Fruit fly (Drosophila melanogaster) whole organism, embryonic: ENCODE results near the gene CG15414.

Experiments
- Aef1 ChIP-seq: fragments of 200-800 bp; sonication (Bioruptor generic); IDR thresholded peaks from 3 replicates; pipeline ENCODE4 v1.3.6; 2022; ENCODE audit warnings: missing biosample characterization, missing genetic modification characterization
- Bdp1 ChIP-seq: fragments of 200-800 bp; sonication (Bioruptor generic); optimal IDR thresholded peaks from 3 replicates; lab custom pipeline; 2016; ENCODE audit warnings: missing biosample characterization, missing genetic modification characterization
- CG10431 ChIP-seq: fragments of 200-800 bp; sonication (Bioruptor generic); optimal IDR thresholded peaks from 3 replicates; lab custom pipeline; 2018; ENCODE audit warnings: missing biosample characterization, mild to moderate bottlenecking, missing genetic modification characterization
- CG11456 ChIP-seq: fragments of 200-800 bp; sonication (Bioruptor generic); IDR thresholded peaks from 3 replicates; pipeline ENCODE4 v1.3.6; 2022; ENCODE audit warnings: missing biosample characterization, missing genetic modification characterization
- CG12071 ChIP-seq: fragments of 200-800 bp; sonication (Bioruptor generic); optimal IDR thresholded peaks from 3 replicates; lab custom pipeline; 2018; ENCODE audit warnings: missing biosample characterization, mild to moderate bottlenecking, missing genetic modification characterization
- CG12391 ChIP-seq: fragments of 200-800 bp; sonication (Bioruptor generic); optimal IDR thresholded peaks from 3 replicates; lab custom pipeline; 2018; ENCODE audit warnings: missing biosample characterization, mild to moderate bottlenecking, missing genetic modification characterization, moderate library complexity
- CG15269 ChIP-seq: fragments of 200-800 bp; sonication (Bioruptor generic); optimal IDR thresholded peaks from 2 replicates; lab custom pipeline; 2018; ENCODE audit warnings: missing biosample characterization, mild to moderate bottlenecking, missing genetic modification characterization, moderate library complexity
- CG16815 ChIP-seq: fragments of 200-800 bp; sonication (Bioruptor generic); optimal IDR thresholded peaks from 3 replicates; lab custom pipeline; 2017; ENCODE audit warnings: missing biosample characterization, mild to moderate bottlenecking, missing genetic modification characterization
- CG16863 ChIP-seq: fragments of 200-800 bp; sonication (Bioruptor generic); optimal IDR thresholded peaks from 3 replicates; lab custom pipeline; 2016; ENCODE audit warnings: missing biosample characterization, missing genetic modification characterization
- CG17361 ChIP-seq: fragments of 200-800 bp; sonication (Bioruptor generic); IDR thresholded peaks from 3 replicates; pipeline ENCODE4 v1.3.6; 2022; ENCODE audit warnings: missing biosample characterization, missing genetic modification characterization
- CG17829 ChIP-seq: fragments of 200-800 bp; optimal IDR thresholded peaks from 2 replicates; lab custom pipeline; 2019; ENCODE audit warnings: missing biosample characterization, mild to moderate bottlenecking, missing genetic modification characterization, moderate library complexity
- CG30431 ChIP-seq: fragments of 200-800 bp; sonication (Bioruptor generic); optimal IDR thresholded peaks from 2 replicates; lab custom pipeline; 2017; ENCODE audit warnings: missing biosample characterization, missing genetic modification characterization
- CG33213 ChIP-seq: fragments of 200-800 bp; sonication (Bioruptor generic); optimal IDR thresholded peaks from 3 replicates; lab custom pipeline; 2016; ENCODE audit warnings: missing biosample characterization, missing genetic modification characterization
- CG34224 ChIP-seq: fragments of 200-800 bp; sonication (Bioruptor generic); IDR thresholded peaks from 3 replicates; pipeline ENCODE4 v1.3.6; 2022; ENCODE audit warnings: missing biosample characterization, missing genetic modification characterization; ENCODE audit not compliant: partially characterized antibody
- CG3726 ChIP-seq: fragments of 200-800 bp; sonication (Bioruptor generic); IDR thresholded peaks from 3 replicates; pipeline ENCODE4, ENCODE4 v1.3.6; 2022; ENCODE audit warnings: missing biosample characterization, missing genetic modification characterization
- CG3847 ChIP-seq: fragments of 200-800 bp; sonication (Bioruptor generic); IDR thresholded peaks from 2 replicates; pipeline ENCODE4 v1.3.6; 2022; ENCODE audit warnings: missing biosample characterization, missing genetic modification characterization
- CG4360 ChIP-seq: fragments of 200-800 bp; sonication (Bioruptor generic); IDR thresholded peaks from 2 replicates; pipeline ENCODE4 v1.3.6; 2022; ENCODE audit warnings: missing biosample characterization, missing genetic modification characterization
- CG5245 ChIP-seq: fragments of 200-800 bp; sonication (Bioruptor generic); optimal IDR thresholded peaks from 3 replicates; lab custom pipeline; 2016; ENCODE audit warnings: missing biosample characterization, missing genetic modification characterization
- CG6272 ChIP-seq: fragments of 200-800 bp; sonication (Bioruptor generic); IDR thresholded peaks from 2 replicates; pipeline ENCODE4 v1.3.6; 2022; ENCODE audit warnings: missing biosample characterization, missing genetic modification characterization
- CG7271 ChIP-seq: fragments of 200-800 bp; sonication (Bioruptor generic); optimal IDR thresholded peaks from 2 replicates; lab custom pipeline; 2018; ENCODE audit warnings: missing biosample characterization, mild to moderate bottlenecking, missing genetic modification characterization, moderate library complexity
- CG8388 ChIP-seq: fragments of 200-800 bp; sonication (Bioruptor generic); optimal IDR thresholded peaks from 2 replicates; lab custom pipeline; 2019; ENCODE audit warnings: missing biosample characterization, mild to moderate bottlenecking, missing genetic modification characterization, moderate library complexity
- CG8478 ChIP-seq: fragments of >200 bp; optimal IDR thresholded peaks from 2 replicates; lab custom pipeline; 2018
- CG9727 ChIP-seq: fragments of 200-800 bp; sonication (Bioruptor generic); optimal IDR thresholded peaks from 3 replicates; lab custom pipeline; 2017; ENCODE audit warnings: missing biosample characterization, mild to moderate bottlenecking, missing genetic modification characterization
- Dbx ChIP-seq: fragments of 200-800 bp; sonication (Bioruptor generic); IDR thresholded peaks from 3 replicates; pipeline ENCODE4 v1.3.6; 2022; ENCODE audit warnings: missing biosample characterization, missing genetic modification characterization
- Dip3 ChIP-seq: fragments of 200-800 bp; sonication (Bioruptor generic); optimal IDR thresholded peaks from 3 replicates; lab custom pipeline; 2016; ENCODE audit warnings: missing biosample characterization, missing genetic modification characterization
- GATAe ChIP-seq: fragments of 200-800 bp; sonication (Bioruptor generic); conservative IDR thresholded peaks from 2 replicates; pipeline ENCODE4 v1.3.6; 2022; ENCODE audit warnings: missing biosample characterization, missing genetic modification characterization
- H15 ChIP-seq: fragments of 200-800 bp; sonication (Bioruptor generic); IDR thresholded peaks from 3 replicates; pipeline ENCODE4 v1.3.6; 2022; ENCODE audit warnings: missing biosample characterization, missing genetic modification characterization
- Hey ChIP-seq: fragments of 200-800 bp; sonication (Bioruptor generic); optimal IDR thresholded peaks from 3 replicates; lab custom pipeline; 2018; ENCODE audit warnings: missing biosample characterization, mild to moderate bottlenecking, missing genetic modification characterization
- Jarid2 ChIP-seq: fragments of 200-800 bp; sonication (Bioruptor generic); optimal IDR thresholded peaks from 3 replicates; lab custom pipeline; 2017; ENCODE audit warnings: mild to moderate bottlenecking, missing biosample characterization, missing genetic modification reagents, missing genetic modification characterization
- NC2α ChIP-seq: fragments of 200-800 bp; sonication (Bioruptor generic); optimal IDR thresholded peaks from 2 replicates; lab custom pipeline; 2016; ENCODE audit warnings: missing biosample characterization, missing genetic modification characterization
- Nf-YA ChIP-seq: fragments of 200-800 bp; sonication (Bioruptor generic); IDR thresholded peaks from 2 replicates; pipeline ENCODE4 v1.3.6; 2022; ENCODE audit warnings: missing biosample characterization, missing genetic modification characterization
- Trl ChIP-seq, 3 experiments: fragments of >200 bp in 2 of 3; fragments of 200-800 bp in 1 of 3; sonication (Bioruptor generic) in 1 of 3; optimal IDR thresholded peaks; 2 replicates in 1 of 3; 3 replicates in 2 of 3; lab custom pipeline; 2016 to 2017; ENCODE audit warnings: missing biosample characterization in 1 of 3, missing genetic modification characterization in 1 of 3
- Usf ChIP-seq: fragments of 200-800 bp; sonication (Bioruptor generic); optimal IDR thresholded peaks from 2 replicates; lab custom pipeline; 2017; ENCODE audit warnings: missing genotype, missing biosample characterization, missing genetic modification characterization
- YL-1 ChIP-seq: fragments of 200-800 bp; sonication (Bioruptor generic); optimal IDR thresholded peaks from 3 replicates; lab custom pipeline; 2017; ENCODE audit warnings: missing biosample characterization, mild to moderate bottlenecking, missing genetic modification characterization
- ase ChIP-seq: fragments of 200-800 bp; sonication (Bioruptor generic); IDR thresholded peaks from 3 replicates; pipeline ENCODE4 v1.3.6; 2022; ENCODE audit warnings: missing biosample characterization, missing genetic modification characterization
- ci ChIP-seq: fragments of 200-800 bp; sonication (Bioruptor generic); IDR thresholded peaks from 3 replicates; pipeline ENCODE4 v1.3.6; 2022; ENCODE audit warnings: missing biosample characterization, missing genetic modification characterization
- dysf ChIP-seq: fragments of 200-800 bp; sonication (Bioruptor generic); IDR thresholded peaks from 3 replicates; pipeline ENCODE4 v1.3.6; 2022; ENCODE audit warnings: missing biosample characterization, missing genetic modification characterization
- grau ChIP-seq: fragments of 200-800 bp; optimal IDR thresholded peaks from 3 replicates; lab custom pipeline; 2019; ENCODE audit warnings: missing biosample characterization, mild to moderate bottlenecking, missing genetic modification characterization, moderate library complexity
- mirr ChIP-seq: fragments of 200-800 bp; sonication (Bioruptor generic); optimal IDR thresholded peaks from 3 replicates; lab custom pipeline; 2018; ENCODE audit warnings: missing biosample characterization, mild to moderate bottlenecking, missing genetic modification characterization
- odd ChIP-seq: fragments of 200-800 bp; sonication (Bioruptor generic); optimal IDR thresholded peaks from 2 replicates; lab custom pipeline; 2017; ENCODE audit warnings: missing biosample characterization, mild to moderate bottlenecking, missing genetic modification characterization
- pum ChIP-seq: fragments of 200-800 bp; sonication (Bioruptor generic); optimal IDR thresholded peaks from 2 replicates; lab custom pipeline; 2016; ENCODE audit warnings: missing biosample characterization, missing genetic modification characterization
- ranshi ChIP-seq: fragments of 200-800 bp; sonication (Bioruptor generic); IDR thresholded peaks from 2 replicates; pipeline ENCODE4 v1.3.6; 2022; ENCODE audit warnings: missing biosample characterization, missing genetic modification characterization
- repo ChIP-seq: fragments of 200-800 bp; sonication (Bioruptor generic); optimal IDR thresholded peaks from 2 replicates; lab custom pipeline; 2016; ENCODE audit warnings: missing biosample characterization, missing genetic modification characterization
- sens-2 ChIP-seq: fragments of 200-800 bp; sonication (Bioruptor generic); IDR thresholded peaks from 2 replicates; pipeline ENCODE4 v1.3.6; 2022; ENCODE audit warnings: missing biosample characterization, missing genetic modification characterization
- sim ChIP-seq: fragments of 200-800 bp; sonication (Bioruptor generic); IDR thresholded peaks from 2 replicates; pipeline ENCODE4 v1.3.6; 2022; ENCODE audit warnings: missing biosample characterization, missing genetic modification characterization
- sisA ChIP-seq: fragments of 200-800 bp; sonication (Bioruptor generic); IDR thresholded peaks from 2 replicates; pipeline ENCODE4 v1.3.6; 2022; ENCODE audit warnings: missing biosample characterization, missing genetic modification characterization
- slbo ChIP-seq: fragments of 200-800 bp; sonication (Bioruptor generic); IDR thresholded peaks from 2 replicates; pipeline ENCODE4 v1.3.6; 2022; ENCODE audit warnings: missing biosample characterization, missing genetic modification characterization
- so ChIP-seq: fragments of 200-800 bp; sonication (Bioruptor generic); IDR thresholded peaks from 3 replicates; pipeline ENCODE4 v1.3.6; 2022; ENCODE audit warnings: missing biosample characterization, missing genetic modification characterization
- tll ChIP-seq, 2 experiments: fragments of 200-800 bp in 1 of 2; fragments of >200 bp in 1 of 2; sonication (Bioruptor generic) in 1 of 2; optimal IDR thresholded peaks; 2 replicates each; lab custom pipeline; 2017 to 2019; ENCODE audit warnings: missing biosample characterization in 2 of 2, missing genetic modification characterization in 2 of 2, mild to moderate bottlenecking in 1 of 2, moderate library complexity in 1 of 2
- toy ChIP-seq: fragments of 200-800 bp; sonication (Bioruptor generic); IDR thresholded peaks from 2 replicates; pipeline ENCODE4 v1.3.6; 2022; ENCODE audit warnings: missing biosample characterization, missing genetic modification characterization
- tx ChIP-seq: fragments of 200-800 bp; sonication (Bioruptor generic); optimal IDR thresholded peaks from 2 replicates; lab custom pipeline; 2016; ENCODE audit warnings: missing biosample characterization, missing genetic modification characterization
- wor ChIP-seq: fragments of 200-800 bp; sonication (Bioruptor generic); IDR thresholded peaks from 2 replicates; pipeline ENCODE4 v1.3.6; 2022; ENCODE audit warnings: missing biosample characterization, missing genetic modification characterization

The CG15414 gene

dm6 chr2L:3435086-3435485 is 55.8 kb downstream of the CG15414 start (continued):
- no peak for TF ChIP-seq CG7271
- peak; percentile 32 for TF ChIP-seq CG9727 (GFP tag; lab: Kevin White, UChicago)
- TF ChIP-seq CG16863: no peak
- TF ChIP-seq Bdp1 (GFP tag; lab: Kevin White, UChicago): no peak
- no peak for TF ChIP-seq toy (GFP tag; lab: Robert Waterston, UW)
- no peak for TF ChIP-seq NC2α (GFP tag; lab: Kevin White, UChicago)
- TF ChIP-seq CG8478 (lab: Kevin White, UChicago): no peak
- peak; percentile 35; the same call in 1 of the 2 replicates for TF ChIP-seq CG6272 (GFP tag; lab: Robert Waterston, UW)
- no peak for TF ChIP-seq sim (GFP tag; lab: Robert Waterston, UW)
- peak; percentile 72 for TF ChIP-seq H15
- no peak for TF ChIP-seq GATAe (GFP tag; lab: Robert Waterston, UW)
- no peak for TF ChIP-seq Usf
- TF ChIP-seq ci: peak; percentile 75; the same call in 2 of the 3 replicates
- no peak for TF ChIP-seq odd (GFP tag; lab: Kevin White, UChicago)
- no peak for TF ChIP-seq Trl (optimal IDR thresholded peaks at IDR 0.05; lab: Kevin White, UChicago)
- no peak for TF ChIP-seq Trl (GFP tag; optimal IDR thresholded peaks at IDR 0.05; lab: Kevin White, UChicago)
- no peak for TF ChIP-seq CG12391
- no peak for TF ChIP-seq so
- 0 out of 2 replicates have a peak, but pooled peaks have one; percentile 25 for TF ChIP-seq CG4360
- TF ChIP-seq CG3847 (GFP tag; lab: Robert Waterston, UW): no peak; the same call in 1 of the 2 replicates
- peak; percentile 38 for TF ChIP-seq CG17829
- TF ChIP-seq Hey: no peak
- peak; percentile 54 for TF ChIP-seq Nf-YA (GFP tag; lab: Robert Waterston, UW)
- no peak for TF ChIP-seq YL-1 (GFP tag; lab: Kevin White, UChicago)
- TF ChIP-seq repo (GFP tag; lab: Kevin White, UChicago): no peak
- TF ChIP-seq Dbx (GFP tag; lab: Robert Waterston, UW): no peak
- TF ChIP-seq Jarid2 (GFP tag; lab: Kevin White, UChicago): peak; percentile 3
- TF ChIP-seq pum (GFP tag; lab: Kevin White, UChicago): peak; percentile 13
- TF ChIP-seq CG12071: no peak
- peak; percentile 21 for TF ChIP-seq CG5245 (GFP tag; lab: Kevin White, UChicago)
- peak; percentile 44; the same call in 1 of the 2 replicates for TF ChIP-seq sens-2
- TF ChIP-seq CG3726 (GFP tag; lab: Robert Waterston, UW): peak; percentile 43; the same call in 1 of the 3 replicates
- peak; percentile 52 for TF ChIP-seq slbo
- TF ChIP-seq dysf: peak; percentile 59; the same call in 2 of the 3 replicates
- TF ChIP-seq CG10431 (GFP tag; lab: Kevin White, UChicago): no peak
- TF ChIP-seq CG16815 (GFP tag; lab: Kevin White, UChicago): peak; percentile 22
- peak; percentile 49; the same call in 1 of the 3 replicates for TF ChIP-seq CG17361 (GFP tag; lab: Robert Waterston, UW)
- peak; percentile 41 for TF ChIP-seq grau (tag; lab: Kevin White, UChicago)
- TF ChIP-seq CG15269 (tag; lab: Kevin White, UChicago): peak; percentile 41
- peak; percentile 59 for TF ChIP-seq ase (GFP tag; lab: Robert Waterston, UW)
- no peak for TF ChIP-seq Dip3
- no peak for TF ChIP-seq mirr (GFP tag; lab: Kevin White, UChicago)
- peak; percentile 17 for TF ChIP-seq CG8388 (GFP tag; lab: Kevin White, UChicago)
- peak; percentile 45 for TF ChIP-seq wor (GFP tag; lab: Robert Waterston, UW)
- no peak for TF ChIP-seq tx (GFP tag; lab: Kevin White, UChicago)
- no peak for TF ChIP-seq CG34224
- no peak for TF ChIP-seq CG33213
- peak; percentile 56; the same call in 1 of the 2 replicates for TF ChIP-seq ranshi
- TF ChIP-seq CG30431 (GFP tag; lab: Kevin White, UChicago): peak; percentile 38
- peak; percentile 28; the same call in 1 of the 3 replicates for TF ChIP-seq Aef1 (GFP tag; lab: Robert Waterston, UW)
- TF ChIP-seq sisA (GFP tag; lab: Robert Waterston, UW): peak; percentile 82
- peak; percentile 46; the same call in 1 of the 3 replicates for TF ChIP-seq CG11456 (GFP tag; lab: Robert Waterston, UW)
- TF ChIP-seq tll (GFP tag; optimal IDR thresholded peaks at IDR 0.05; lab: Kevin White, UChicago): no peak
